Fruit fly (Drosophila melanogaster): ENCODE data around the gene CG14965.

DNA sequence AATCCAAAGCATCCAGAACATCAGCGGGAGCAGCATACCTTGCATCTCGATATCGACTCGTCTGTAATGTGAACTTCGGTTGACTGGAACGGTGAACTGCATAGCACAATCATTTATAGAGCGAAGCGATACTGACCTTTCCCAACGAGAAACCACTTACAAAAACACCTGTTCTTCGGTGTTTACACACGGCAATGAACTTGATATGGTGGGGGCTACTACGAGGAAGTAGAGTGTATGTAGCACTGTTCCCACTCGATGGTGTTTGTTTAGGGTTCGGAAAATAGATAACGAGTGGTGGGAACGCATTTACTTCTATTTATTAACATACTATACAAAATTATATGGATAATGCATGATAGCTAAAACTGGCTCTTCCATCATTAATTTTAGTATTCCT, 16.6 kb upstream of the CG14965 start, which contains the start of the genes CG32269 and CG32270:
- TF ChIP-seq Hr38 (GFP tag; optimal IDR thresholded peaks at IDR 0.05), result no peak
- no peak for TF ChIP-seq CG6276 (GFP tag; optimal IDR thresholded peaks at IDR 0.05)
- TF ChIP-seq Sox15 (GFP tag; optimal IDR thresholded peaks at IDR 0.05), result no peak

Data from whole organism, prepupa.